Worm (Caenorhabditis elegans) whole organism, L2 larva: ENCODE results near the gene C25F6.8.

Source experiments
- egl-27 ChIP-seq: sonication (generic microtip); optimal IDR thresholded peaks from 3 replicates; lab custom pipeline; 2017; ENCODE audit warnings: missing biosample characterization, missing genetic modification reagents, missing genetic modification characterization
- elt-3 ChIP-seq: sonication (generic microtip); optimal IDR thresholded peaks from 2 replicates; lab custom pipeline; 2017; ENCODE audit warnings: missing biosample characterization, missing genetic modification characterization
- nhr-237 ChIP-seq: fragments of 150-350 bp; optimal IDR thresholded peaks from 2 replicates; lab custom pipeline; 2014; ENCODE audit warnings: missing biosample characterization, missing genetic modification characterization
- unc-39 ChIP-seq: fragments of 150-350 bp; optimal IDR thresholded peaks from 2 replicates; lab custom pipeline; 2014; ENCODE audit warnings: missing biosample characterization, missing genetic modification characterization

Gene C25F6.8

DNA sequence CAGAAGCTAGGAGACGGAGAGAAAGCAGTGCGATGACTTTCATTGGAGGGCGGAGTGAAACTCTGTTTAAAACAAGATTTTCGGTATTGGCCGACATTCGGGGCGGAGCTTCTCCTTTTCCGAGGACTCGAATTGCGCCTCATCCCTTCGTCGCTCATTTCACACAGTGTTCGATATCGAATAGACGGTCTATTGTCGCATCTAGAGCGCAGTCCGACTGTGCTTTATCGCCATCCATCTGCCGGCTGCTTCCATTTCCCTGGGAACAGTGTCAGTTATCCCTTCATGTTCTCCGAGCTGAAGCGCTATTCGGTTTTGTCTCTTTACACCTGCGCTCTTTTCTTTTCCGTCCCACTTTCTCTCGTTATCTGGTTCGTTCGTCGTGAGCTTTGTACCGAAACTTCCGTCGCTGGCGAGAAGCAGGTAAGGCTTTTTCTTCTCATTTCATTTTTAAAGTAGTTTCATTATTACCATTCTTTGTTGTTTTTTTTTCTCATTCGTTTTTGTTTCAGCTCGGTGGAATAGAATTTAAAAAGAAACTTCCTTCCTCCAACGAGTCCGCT is 44.9 kb downstream of the C25F6.8 start, which contains the start of the genes bus-8A and bus-8B:
Gene bus-8A (plus strand): TSS at position 96 of the 563 bp plus-strand sequence.
Gene bus-8B (plus strand): TSS at position 513 of the 563 bp plus-strand sequence.
- no peak for TF ChIP-seq elt-3 (tag; lab: Kevin White, UChicago)
- TF ChIP-seq unc-39, result no peak
- TF ChIP-seq egl-27 (tag; lab: Kevin White, UChicago), result no peak
- TF ChIP-seq nhr-237 (tag; lab: Kevin White, UChicago), result no peak
